Fruit fly (Drosophila melanogaster): ENCODE data around the gene kirre.

kirre gene

DNA sequence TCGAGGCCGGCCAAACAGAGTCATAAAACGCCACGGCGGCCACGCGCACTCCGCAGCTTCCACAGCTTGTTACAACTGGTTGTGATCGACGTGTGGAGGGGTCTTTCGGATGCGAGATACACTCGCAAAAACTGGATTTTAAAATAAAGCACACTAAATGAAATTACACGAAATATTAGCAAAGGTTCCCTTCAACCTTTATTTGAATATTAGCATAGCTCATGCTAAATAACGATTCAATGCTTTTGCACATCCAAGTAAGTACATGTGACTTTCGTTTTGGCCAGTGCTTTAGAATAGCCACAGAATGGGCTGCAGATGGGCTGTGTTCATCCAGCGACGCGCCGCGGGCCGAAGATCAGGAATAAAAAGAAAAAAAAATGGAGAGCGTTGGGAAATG lies 305.8 kb downstream of the kirre start (continued):
- TF ChIP-seq Lpt (GFP tag; optimal IDR thresholded peaks at IDR 0.05) (peak; percentile 85), Blimp-1 (GFP tag; optimal IDR thresholded peaks at IDR 0.05) (peak; percentile 65), fd59A (GFP tag; optimal IDR thresholded peaks at IDR 0.05) (peak; percentile 97), CG6854 (GFP tag; optimal IDR thresholded peaks at IDR 0.05) (peak; percentile 86), CG7368 (GFP tag; optimal IDR thresholded peaks at IDR 0.05) (peak; percentile 91), Ets96B (tag; optimal IDR thresholded peaks at IDR 0.05) (peak; percentile 96), Eip93F (GFP tag; optimal IDR thresholded peaks at IDR 0.05) (peak; percentile 73)

DNA sequence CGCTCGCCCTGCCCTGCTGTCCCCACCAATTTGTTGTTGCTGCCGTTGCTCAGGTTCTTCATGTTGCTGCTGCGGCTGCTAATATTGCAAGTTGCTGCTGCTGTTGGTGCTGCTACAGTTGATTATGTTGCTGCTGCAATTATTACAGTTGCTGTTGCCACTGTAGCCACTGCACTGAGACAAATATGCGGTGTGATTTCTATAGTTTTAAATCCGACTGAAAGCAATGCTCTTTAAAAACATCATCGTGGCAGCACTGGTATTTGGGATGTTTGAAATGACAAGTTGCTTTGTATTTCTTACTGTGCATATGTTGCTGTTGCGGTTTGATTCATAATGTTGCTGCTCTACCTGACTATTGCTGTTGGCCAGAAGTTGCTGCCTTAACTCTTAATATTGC lies 307.5 kb downstream of the kirre start:
- TF ChIP-seq spab (GFP tag; optimal IDR thresholded peaks at IDR 0.05) = peak; percentile 72
- peak; percentile 76 for TF ChIP-seq CG6808 (GFP tag; optimal IDR thresholded peaks at IDR 0.05)
- TF ChIP-seq CG10631 (GFP tag; optimal IDR thresholded peaks at IDR 0.05) = peak; percentile 86
- TF ChIP-seq Eip78C (GFP tag) = peak; percentile 96
- no peak for TF ChIP-seq Eip93F (GFP tag; optimal IDR thresholded peaks at IDR 0.05)
- TF ChIP-seq CG32006 (GFP tag; optimal IDR thresholded peaks at IDR 0.05) = peak; percentile 91
- TF ChIP-seq lz (GFP tag; optimal IDR thresholded peaks at IDR 0.05) = peak; percentile 68
- TF ChIP-seq CG9139 (GFP tag; optimal IDR thresholded peaks at IDR 0.05) = peak; percentile 63
- TF ChIP-seq acj6 (GFP tag; optimal IDR thresholded peaks at IDR 0.05) = peak; percentile 86
- peak; percentile 72 for TF ChIP-seq Hr39 (GFP tag; optimal IDR thresholded peaks at IDR 0.05)
- no peak for TF ChIP-seq fkh (GFP tag; optimal IDR thresholded peaks at IDR 0.05)
- peak; percentile 75 for TF ChIP-seq Met (GFP tag; optimal IDR thresholded peaks at IDR 0.05)
- peak; percentile 88 for TF ChIP-seq CG6276 (GFP tag; optimal IDR thresholded peaks at IDR 0.05)
- peak; percentile 69 for TF ChIP-seq Sox102F (GFP tag; optimal IDR thresholded peaks at IDR 0.05)
- TF ChIP-seq eg (GFP tag; IDR thresholded peaks at IDR 0.05) = peak; percentile 94
- peak; percentile 75 for TF ChIP-seq topi (GFP tag; optimal IDR thresholded peaks at IDR 0.05)
- TF ChIP-seq Blimp-1 (GFP tag; optimal IDR thresholded peaks at IDR 0.05) = no peak
- peak; percentile 87 for TF ChIP-seq achi (GFP tag; optimal IDR thresholded peaks at IDR 0.05)
- TF ChIP-seq CG7368 (GFP tag; optimal IDR thresholded peaks at IDR 0.05) = peak; percentile 87
- TF ChIP-seq fd85E (GFP tag; optimal IDR thresholded peaks at IDR 0.05) = peak; percentile 20
- TF ChIP-seq ss (GFP tag; optimal IDR thresholded peaks at IDR 0.05) = peak; percentile 66 to 81
- TF ChIP-seq Ets96B (tag; optimal IDR thresholded peaks at IDR 0.05) = peak; percentile 78
- peak; percentile 68 for TF ChIP-seq CG31627 (GFP tag; optimal IDR thresholded peaks at IDR 0.05)
- TF ChIP-seq CG11762 (GFP tag; optimal IDR thresholded peaks at IDR 0.05; ENCODE audit: insufficient read depth) = peak; percentile 76
- TF ChIP-seq CG3032 (tag; optimal IDR thresholded peaks at IDR 0.05) = peak; percentile 78
- TF ChIP-seq salr (GFP tag; optimal IDR thresholded peaks at IDR 0.05) = peak; percentile 74 to 81
- TF ChIP-seq CG1621 (tag; optimal IDR thresholded peaks at IDR 0.05) = peak; percentile 83
- TF ChIP-seq Ets21C (GFP tag; optimal IDR thresholded peaks at IDR 0.05) = peak; percentile 28
- peak; percentile 65 for TF ChIP-seq fd59A (GFP tag; optimal IDR thresholded peaks at IDR 0.05)
- peak; percentile 85 for TF ChIP-seq Gug (GFP tag; IDR thresholded peaks at IDR 0.05)
- TF ChIP-seq CG10669 (GFP tag; optimal IDR thresholded peaks at IDR 0.05) = peak; percentile 85
- peak; percentile 64 for TF ChIP-seq Smox (GFP tag; optimal IDR thresholded peaks at IDR 0.05)
- peak; percentile 89 for TF ChIP-seq CG8119 (GFP tag; IDR thresholded peaks at IDR 0.05)
- TF ChIP-seq Eip75B (GFP tag; optimal IDR thresholded peaks at IDR 0.05) = peak; percentile 86
- TF ChIP-seq Hr4 (GFP tag; optimal IDR thresholded peaks at IDR 0.05) = peak; percentile 88
- TF ChIP-seq CG11294 (GFP tag; IDR thresholded peaks at IDR 0.05) = peak; percentile 86
- TF ChIP-seq dsx (GFP tag; optimal IDR thresholded peaks at IDR 0.05; ENCODE audit: poor library complexity, severe bottlenecking) = peak; percentile 87
- peak; percentile 74 for TF ChIP-seq CG6792 (GFP tag; optimal IDR thresholded peaks at IDR 0.05)
- TF ChIP-seq net (GFP tag; optimal IDR thresholded peaks at IDR 0.05) = peak; percentile 82
- peak; percentile 89 for TF ChIP-seq Lpt (GFP tag; optimal IDR thresholded peaks at IDR 0.05)
- peak; percentile 61 for TF ChIP-seq vri (GFP tag; optimal IDR thresholded peaks at IDR 0.05)
- peak; percentile 75 for TF ChIP-seq svp (GFP tag)
- TF ChIP-seq CG8319 (GFP tag; optimal IDR thresholded peaks at IDR 0.05) = peak; percentile 59
- peak; percentile 49 for TF ChIP-seq CG11902 (GFP tag; optimal IDR thresholded peaks at IDR 0.05)
- peak; percentile 94 for TF ChIP-seq CG6163 (GFP tag; IDR thresholded peaks at IDR 0.05)
- TF ChIP-seq CG4318 (GFP tag; optimal IDR thresholded peaks at IDR 0.05) = peak; percentile 84
- TF ChIP-seq CG8632 (GFP tag; optimal IDR thresholded peaks at IDR 0.05) = peak; percentile 10
- peak; percentile 92 for TF ChIP-seq CG3919 (GFP tag; optimal IDR thresholded peaks at IDR 0.05)

Measured in whole organism, prepupa.